Worm (Caenorhabditis elegans): ENCODE results near the gene chil-16.

chil-16 gene

ce11 chrII:9405013-9405412 lies 36.7 kb downstream of the chil-16 start:
- TF ChIP-seq egrh-3 (GFP tag; IDR thresholded peaks at IDR 0.05), result peak; percentile 94

- TF ChIP-seq Y79H2A.3 (GFP tag; conservative IDR thresholded peaks at IDR 0.05) (no peak), ZK185.1 (tag; optimal IDR thresholded peaks at IDR 0.05; ENCODE audit: poor library complexity, severe bottlenecking) (no peak), ztf-6 (GFP tag; IDR thresholded peaks at IDR 0.05) (no peak), cebp-1 (GFP tag; IDR thresholded peaks at IDR 0.05) (no peak), cebp-1 (tag; optimal IDR thresholded peaks at IDR 0.05) (no peak), xnd-1 (tag; optimal IDR thresholded peaks at IDR 0.05) (no peak), K11D2.4 (GFP tag; IDR thresholded peaks at IDR 0.05) (no peak), ztf-28 (GFP tag; IDR thresholded peaks at IDR 0.05) (no peak), Y53F4B.3 (GFP tag; IDR thresholded peaks at IDR 0.05) (no peak), F23B12.7 (tag; optimal IDR thresholded peaks at IDR 0.05; ENCODE audit: insufficient read depth) (no peak), chd-7 (tag; optimal IDR thresholded peaks at IDR 0.05) (no peak), T26A5.8 (tag; optimal IDR thresholded peaks at IDR 0.05) (no peak), B0035.1 (tag; optimal IDR thresholded peaks at IDR 0.05) (no peak), ceh-40 (GFP tag; IDR thresholded peaks at IDR 0.05) (no peak), rpc-1 (optimal IDR thresholded peaks at IDR 0.05) (no peak), rpc-1 (tag; optimal IDR thresholded peaks at IDR 0.05) (no peak), egl-18 (GFP tag; IDR thresholded peaks at IDR 0.05) (no peak), ceh-27 (GFP tag; optimal IDR thresholded peaks at IDR 0.05) (no peak)
Measured at ce11 chrII:9403846-9404245, 37.9 kb downstream of the chil-16 start, which contains the start of gene Y51B9A.5. TSS of gene Y51B9A.5 (plus strand) at chrII:9404146.

ce11 chrII:9403087-9403486 lies 38.7 kb downstream of the chil-16 start, which contains the start of gene Y51B9A.6:
TSS of gene Y51B9A.6 (minus strand) at chrII:9403187.
- no peak for TF ChIP-seq fkh-3 (tag; optimal IDR thresholded peaks at IDR 0.05)
- TF ChIP-seq ama-1 (optimal IDR thresholded peaks at IDR 0.05), result no peak
- TF ChIP-seq ama-1 (GFP tag; optimal IDR thresholded peaks at IDR 0.05), result no peak
- TF ChIP-seq tbx-9 (tag; optimal IDR thresholded peaks at IDR 0.05; ENCODE audit: borderline replicate concordance), result no peak
- TF ChIP-seq rpc-1 (optimal IDR thresholded peaks at IDR 0.05), result no peak
- no peak for TF ChIP-seq rpc-1 (tag; optimal IDR thresholded peaks at IDR 0.05)
- TF ChIP-seq lin-40 (tag; optimal IDR thresholded peaks at IDR 0.05), result no peak
- no peak for TF ChIP-seq egl-44 (GFP tag; IDR thresholded peaks at IDR 0.05)
- TF ChIP-seq lin-54 (GFP tag; optimal IDR thresholded peaks at IDR 0.05), result no peak
- no peak for TF ChIP-seq F57C9.4 (tag; optimal IDR thresholded peaks at IDR 0.05)
- TF ChIP-seq ceh-58 (GFP tag; IDR thresholded peaks at IDR 0.05), result no peak
- no peak for TF ChIP-seq ets-4 (GFP tag; optimal IDR thresholded peaks at IDR 0.05)
- no peak for TF ChIP-seq athp-1 (tag; optimal IDR thresholded peaks at IDR 0.05)
- TF ChIP-seq ztf-26 (tag; optimal IDR thresholded peaks at IDR 0.05), result no peak
- TF ChIP-seq attf-5 (GFP tag; optimal IDR thresholded peaks at IDR 0.05), result no peak

- TF ChIP-seq cebp-1 (GFP tag; IDR thresholded peaks at IDR 0.05) (no peak), cebp-1 (tag; optimal IDR thresholded peaks at IDR 0.05) (no peak), ceh-79 (tag; optimal IDR thresholded peaks at IDR 0.05) (no peak), nfya-1 (tag; optimal IDR thresholded peaks at IDR 0.05; ENCODE audit: borderline replicate concordance, insufficient read depth) (no peak), athp-1 (tag; optimal IDR thresholded peaks at IDR 0.05) (no peak), F33H1.4 (GFP tag; IDR thresholded peaks at IDR 0.05) (no peak), lsy-27 (tag; optimal IDR thresholded peaks at IDR 0.05; ENCODE audit: borderline replicate concordance, insufficient read depth) (no peak)
Measured at ce11 chrII:9399746-9400145, 42.0 kb downstream of the chil-16 start, which contains the start of gene Y51B9A.7. TSS of gene Y51B9A.7 (plus strand) at chrII:9400046.

Measured in whole organism, young adult.